Worm (Caenorhabditis elegans) whole organism, L2 larva: ENCODE data around the gene F32D8.11.
A peak's percentile ranks its signal among the peaks of the same experiment; 100 is the strongest.

Source experiments
- ama-1 ChIP-seq: fragments of 150-350 bp; optimal IDR thresholded peaks from 2 replicates; lab custom pipeline; 2018; ENCODE audit warnings: inconsistent platforms
- elt-3 ChIP-seq: sonication (generic microtip); optimal IDR thresholded peaks from 2 replicates; lab custom pipeline; 2017; ENCODE audit warnings: missing biosample characterization, missing genetic modification characterization
- fos-1 ChIP-seq: fragments of 150-350 bp; optimal IDR thresholded peaks from 2 replicates; lab custom pipeline; 2014; ENCODE audit warnings: missing biosample characterization, missing genetic modification characterization
- lin-39 ChIP-seq: fragments of 150-350 bp; optimal IDR thresholded peaks from 2 replicates; lab custom pipeline; 2014; ENCODE audit warnings: missing biosample characterization, missing genetic modification reagents, missing genetic modification characterization
- lsy-2 ChIP-seq, 2 experiments: fragments of 150-350 bp in 1 of 2; sonication (generic microtip) in 1 of 2; optimal IDR thresholded peaks; 2 replicates each; lab custom pipeline; 2014 to 2017; ENCODE audit warnings: missing biosample characterization in 2 of 2, missing genetic modification characterization in 2 of 2
- mdl-1 ChIP-seq, 2 experiments: fragments of 150-350 bp in 1 of 2; sonication (generic microtip) in 1 of 2; optimal IDR thresholded peaks; 2 replicates each; lab custom pipeline; 2017; ENCODE audit warnings: missing biosample characterization in 2 of 2, missing genetic modification characterization in 2 of 2
- skn-1 ChIP-seq: sonication (generic microtip); optimal IDR thresholded peaks from 2 replicates; lab custom pipeline; 2017; ENCODE audit warnings: missing biosample characterization, missing genetic modification characterization
- unc-55 ChIP-seq: fragments of 150-350 bp; sonication (generic microtip); optimal IDR thresholded peaks from 3 replicates; lab custom pipeline; 2014; ENCODE audit warnings: missing biosample characterization, missing genetic modification reagents, missing genetic modification characterization
- ztf-11 ChIP-seq: sonication (generic microtip); optimal IDR thresholded peaks from 2 replicates; lab custom pipeline; 2017; ENCODE audit warnings: missing biosample characterization, missing genetic modification characterization
- ztf-4 ChIP-seq: fragments of 150-350 bp; optimal IDR thresholded peaks from 2 replicates; lab custom pipeline; 2014; ENCODE audit warnings: missing biosample characterization, missing genetic modification characterization

DNA sequence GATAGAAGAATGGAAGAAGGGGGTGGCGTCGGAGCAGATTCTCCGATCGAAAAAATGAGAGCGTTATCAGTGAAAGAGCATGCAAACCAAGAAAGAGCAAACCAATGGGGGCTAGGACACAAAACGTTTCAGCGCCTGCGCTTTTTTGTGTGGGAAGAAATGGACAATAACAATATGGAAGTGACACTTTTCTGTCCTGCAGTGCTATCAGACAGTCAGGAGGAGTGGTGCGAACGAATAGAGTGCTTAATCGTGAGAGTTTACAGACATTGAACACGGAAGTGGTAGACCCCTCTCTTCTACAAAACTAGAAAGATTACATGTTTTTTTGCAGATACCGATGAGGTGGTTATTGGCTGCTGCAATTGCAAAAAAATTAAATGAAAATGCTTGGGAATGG, 33.6 kb downstream of the F32D8.11 start:
- TF ChIP-seq ztf-4 (tag; lab: Kevin White, UChicago) (no peak), unc-55 (no peak), fos-1 (tag; lab: Kevin White, UChicago) (peak; percentile 78), ztf-11 (tag; lab: Kevin White, UChicago) (no peak), mdl-1 (tag; optimal IDR thresholded peaks at IDR 0.05; lab: Kevin White, UChicago) (no peak), ama-1 (no peak), lin-39 (tag; lab: Kevin White, UChicago) (no peak), skn-1 (tag; lab: Kevin White, UChicago) (no peak), elt-3 (tag; lab: Kevin White, UChicago) (no peak), lsy-2 (tag; optimal IDR thresholded peaks at IDR 0.05; lab: Kevin White, UChicago) (no peak)
